Worm (Caenorhabditis elegans) whole organism, L4 larva: ENCODE data around the gene ceh-34.
A peak's percentile ranks its signal among the peaks of the same experiment; 100 is the strongest.

Experiments
- F10B5.3 ChIP-seq: sonication (generic microtip); optimal IDR thresholded peaks from 2 replicates; lab custom pipeline; 2016; ENCODE audit warnings: mild to moderate bottlenecking, missing genetic modification characterization, missing compliant biosample characterization
- F37D6.2 ChIP-seq: sonication (generic microtip); optimal IDR thresholded peaks from 2 replicates; lab custom pipeline; 2016; ENCODE audit warnings: mild to moderate bottlenecking, missing genetic modification characterization, missing compliant biosample characterization
- R02D3.7 ChIP-seq: fragments of 150-350 bp; sonication (generic microtip); optimal IDR thresholded peaks from 3 replicates; lab custom pipeline; 2014; ENCODE audit warnings: missing biosample characterization, missing genetic modification characterization
- T20F7.1 ChIP-seq: fragments of 200-800 bp; sonication (Bioruptor generic); optimal IDR thresholded peaks from 2 replicates; lab custom pipeline; 2018; ENCODE audit warnings: mild to moderate bottlenecking, missing genetic modification characterization, missing compliant biosample characterization
- T26A8.4 ChIP-seq: fragments of 200-800 bp; sonication (Bioruptor generic); IDR thresholded peaks from 2 replicates; pipeline ENCODE4 v1.3.6; 2022; ENCODE audit warnings: missing genetic modification characterization, missing compliant biosample characterization
- Y75B8A.6 ChIP-seq: fragments of 200-800 bp; sonication (Bioruptor generic); IDR thresholded peaks from 2 replicates; pipeline ENCODE4 v1.3.6; 2022; ENCODE audit warnings: missing genetic modification reagents, missing genetic modification characterization, missing compliant biosample characterization
- aha-1 ChIP-seq: fragments of 150-350 bp; peaks from one replicate; lab custom pipeline; 2014; ENCODE audit warnings: missing biosample characterization, missing genetic modification characterization
- arid-1 ChIP-seq: fragments of 200-800 bp; sonication (Bioruptor generic); conservative IDR thresholded peaks from 2 replicates; pipeline ENCODE4 v1.3.6; 2022; ENCODE audit warnings: missing genetic modification reagents, missing genetic modification characterization, missing compliant biosample characterization
- ceh-20 ChIP-seq: fragments of 200-800 bp; sonication (Bioruptor generic); IDR thresholded peaks from 2 replicates; pipeline ENCODE4 v1.3.6; 2022; ENCODE audit warnings: missing genetic modification reagents, missing genetic modification characterization, missing compliant biosample characterization
- ctbp-1 ChIP-seq: fragments of 200-800 bp; sonication (Bioruptor generic); IDR thresholded peaks from 2 replicates; pipeline ENCODE4 v1.3.6; 2022; ENCODE audit warnings: missing genetic modification reagents, missing genetic modification characterization, missing compliant biosample characterization
- daf-16 ChIP-seq, 3 experiments: sonication (generic microtip); optimal IDR thresholded peaks; 2 replicates each; lab custom pipeline; 2016 to 2017; ENCODE audit warnings: missing genetic modification characterization in 3 of 3, missing genetic modification reagents in 3 of 3, mild to moderate bottlenecking in 2 of 3, missing compliant biosample characterization in 2 of 3, missing biosample characterization in 1 of 3, moderate library complexity in 1 of 3
- dpl-1 ChIP-seq: fragments of 150-350 bp; optimal IDR thresholded peaks from 2 replicates; lab custom pipeline; 2014; ENCODE audit warnings: missing biosample characterization, missing genetic modification reagents, missing genetic modification characterization
- dve-1 ChIP-seq: sonication (generic microtip); optimal IDR thresholded peaks from 2 replicates; lab custom pipeline; 2017; ENCODE audit warnings: antibody characterized with exemption, mild to moderate bottlenecking, missing genetic modification characterization, missing compliant biosample characterization; ENCODE audit not compliant: insufficient read depth
- egl-27 ChIP-seq: sonication (generic microtip); optimal IDR thresholded peaks from 3 replicates; lab custom pipeline; 2017; ENCODE audit warnings: missing biosample characterization, missing genetic modification reagents, missing genetic modification characterization
- fkh-10 ChIP-seq: fragments of 150-350 bp; optimal IDR thresholded peaks from 2 replicates; lab custom pipeline; 2014; ENCODE audit warnings: missing biosample characterization, missing genetic modification reagents, missing genetic modification characterization
- hif-1 ChIP-seq, 2 experiments: sonication (generic microtip); optimal IDR thresholded peaks; 2 replicates each; lab custom pipeline; 2016 to 2017; ENCODE audit warnings: missing compliant biosample characterization in 2 of 2, missing genetic modification characterization in 2 of 2, missing genetic modification reagents in 2 of 2, missing genotype in 2 of 2, mild to moderate bottlenecking in 1 of 2
- hlh-11 ChIP-seq: fragments of 200-800 bp; sonication (Bioruptor generic); optimal IDR thresholded peaks from 2 replicates; lab custom pipeline; 2018; ENCODE audit warnings: mild to moderate bottlenecking, missing genetic modification characterization, missing compliant biosample characterization
- hlh-30 ChIP-seq: sonication (generic microtip); optimal IDR thresholded peaks from 2 replicates; lab custom pipeline; 2017; ENCODE audit warnings: antibody characterized with exemption, mild to moderate bottlenecking, missing genetic modification characterization, missing compliant biosample characterization; ENCODE audit not compliant: insufficient read depth
- hmg-1.1 ChIP-seq: fragments of 200-800 bp; sonication (Bioruptor generic); IDR thresholded peaks from 2 replicates; pipeline ENCODE4 v1.3.6; 2022; ENCODE audit warnings: missing genetic modification reagents, missing genetic modification characterization, missing compliant biosample characterization
- lin-1 ChIP-seq: fragments of 200-800 bp; sonication (Bioruptor generic); IDR thresholded peaks from 2 replicates; pipeline ENCODE4 v1.3.6; 2022; ENCODE audit warnings: missing genetic modification reagents, missing genetic modification characterization, missing compliant biosample characterization
- lin-29 ChIP-seq: fragments of 200-800 bp; sonication (Bioruptor generic); IDR thresholded peaks from 2 replicates; pipeline ENCODE4 v1.3.6; 2022; ENCODE audit warnings: missing genetic modification reagents, missing genetic modification characterization, missing compliant biosample characterization
- mxl-3 ChIP-seq: fragments of 200-800 bp; sonication (Bioruptor generic); optimal IDR thresholded peaks from 2 replicates; lab custom pipeline; 2018; ENCODE audit warnings: mild to moderate bottlenecking, missing genetic modification characterization, missing compliant biosample characterization
- nhr-11 ChIP-seq: fragments of 150-350 bp; optimal IDR thresholded peaks from 2 replicates; lab custom pipeline; 2014; ENCODE audit warnings: missing biosample characterization, missing genetic modification characterization
- nhr-111 ChIP-seq: fragments of 200-800 bp; sonication (Bioruptor generic); optimal IDR thresholded peaks from 2 replicates; lab custom pipeline; 2018; ENCODE audit warnings: mild to moderate bottlenecking, missing genetic modification characterization, missing compliant biosample characterization
- nhr-25 ChIP-seq: sonication (generic microtip); optimal IDR thresholded peaks from 2 replicates; lab custom pipeline; 2017; ENCODE audit warnings: missing genetic modification characterization, mild to moderate bottlenecking, missing compliant biosample characterization, antibody characterized with exemption, moderate library complexity, borderline replicate concordance; ENCODE audit not compliant: insufficient read depth
- nhr-6 ChIP-seq: fragments of 150-350 bp; optimal IDR thresholded peaks from 2 replicates; lab custom pipeline; 2014; ENCODE audit warnings: missing biosample characterization, missing genetic modification characterization
- pha-4 ChIP-seq, 2 experiments: fragments of 150-350 bp in 1 of 2; fragments of 200-800 bp in 1 of 2; sonication (Bioruptor generic) in 1 of 2; IDR thresholded peaks in 1 of 2; optimal IDR thresholded peaks in 1 of 2; 2 replicates each; pipeline versions ENCODE4 v1.3.6 to Lab custom; 2014 to 2022; ENCODE audit warnings: missing genetic modification characterization in 2 of 2, missing genetic modification reagents in 2 of 2, missing biosample characterization in 1 of 2, missing compliant biosample characterization in 1 of 2
- pqm-1 ChIP-seq: sonication (generic microtip); optimal IDR thresholded peaks from 2 replicates; lab custom pipeline; 2017; ENCODE audit warnings: missing biosample characterization, missing genetic modification characterization
- sdz-12 ChIP-seq: fragments of 200-800 bp; sonication (Bioruptor generic); optimal IDR thresholded peaks from 2 replicates; lab custom pipeline; 2018; ENCODE audit warnings: mild to moderate bottlenecking, missing genetic modification characterization, missing compliant biosample characterization
- snpc-4 ChIP-seq: fragments of 150-350 bp; optimal IDR thresholded peaks from 2 replicates; lab custom pipeline; 2014; ENCODE audit warnings: missing biosample characterization, missing genetic modification characterization
- tag-97 ChIP-seq: fragments of 200-800 bp; sonication (Bioruptor generic); IDR thresholded peaks from 2 replicates; pipeline ENCODE4 v1.3.6; 2022; ENCODE audit warnings: missing genetic modification characterization, missing compliant biosample characterization
- tra-1 ChIP-seq: fragments of 200-800 bp; sonication (Bioruptor generic); IDR thresholded peaks from 2 replicates; pipeline ENCODE4 v1.3.6; 2022; ENCODE audit warnings: missing genetic modification reagents, missing genetic modification characterization, missing compliant biosample characterization
- unc-130 ChIP-seq: sonication (generic microtip); optimal IDR thresholded peaks from 2 replicates; lab custom pipeline; 2016; ENCODE audit warnings: missing genetic modification reagents, missing genetic modification characterization, missing compliant biosample characterization
- unc-62 ChIP-seq, 3 experiments: fragments of 150-350 bp in 1 of 3; sonication (generic microtip); optimal IDR thresholded peaks in 2 of 3; peaks in 1 of 3; 1 replicate in 1 of 3; 2 replicates in 2 of 3; lab custom pipeline; 2014 to 2017; ENCODE audit warnings: missing biosample characterization in 3 of 3, missing genetic modification characterization in 3 of 3, missing genetic modification reagents in 3 of 3, missing genotype in 1 of 3
- ztf-11 ChIP-seq: fragments of 150-350 bp; optimal IDR thresholded peaks from 2 replicates; lab custom pipeline; 2014; ENCODE audit warnings: missing biosample characterization, missing genetic modification characterization

The ceh-34 gene

ce11 chrV:5301226-5301625 lies 18.2 kb downstream of the ceh-34 start:
- TF ChIP-seq aha-1 (tag; lab: Kevin White, UChicago) (peak; percentile 73), F10B5.3 (tag; lab: Kevin White, UChicago) (no peak), F37D6.2 (tag; lab: Kevin White, UChicago) (no peak), tra-1 (GFP tag; lab: Robert Waterston, UW) (no peak)

- TF ChIP-seq nhr-11 (no peak), lin-1 (no peak), nhr-111 (GFP tag; lab: Kevin White, UChicago) (no peak), unc-62 (GFP tag; optimal IDR thresholded peaks at IDR 0.05 in 1 of 2; lab: Kevin White, UChicago) (peak in 1 of 2 experiments; percentile 98), unc-62 (tag; optimal IDR thresholded peaks at IDR 0.05; lab: Kevin White, UChicago) (no peak), ctbp-1 (GFP tag; lab: Robert Waterston, UW) (no peak), ztf-11 (no peak)
- TF ChIP-seq, all 104 proteins: peak for 1
Measured at ce11 chrV:5297740-5298139, 21.6 kb downstream of the ceh-34 start.

DNA sequence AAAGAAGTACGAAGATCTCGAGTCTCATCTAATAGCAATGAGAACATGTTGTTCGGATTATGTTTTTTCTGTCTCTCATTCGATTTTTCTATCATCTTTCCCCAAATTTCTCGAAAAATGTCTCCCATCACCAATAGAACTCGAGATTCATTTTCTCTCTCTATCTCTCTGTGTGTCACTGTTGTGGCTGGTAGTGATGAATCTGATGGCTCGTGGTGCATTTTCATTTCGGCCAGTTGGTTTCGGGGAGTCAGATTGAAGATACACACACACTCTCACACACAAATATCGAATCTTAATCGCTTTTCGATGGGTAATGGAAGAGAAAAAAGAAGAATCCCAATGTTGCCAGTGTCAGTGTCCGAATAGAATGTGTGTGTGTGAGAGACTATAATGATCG lies 23.4 kb downstream of the ceh-34 start:
- TF ChIP-seq daf-16 (GFP tag; optimal IDR thresholded peaks at IDR 0.05; lab: Kevin White, UChicago): peak in 1 of 2 experiments; percentile 67
- TF ChIP-seq daf-16 (tag; optimal IDR thresholded peaks at IDR 0.05; lab: Kevin White, UChicago): no peak
- TF ChIP-seq nhr-11: peak; percentile 72
- TF ChIP-seq hlh-30 (tag; lab: Kevin White, UChicago): peak; percentile 24
- TF ChIP-seq dve-1 (tag; lab: Kevin White, UChicago): no peak
- TF ChIP-seq unc-130 (GFP tag; lab: Kevin White, UChicago): no peak
- peak; percentile 48 for TF ChIP-seq hlh-11 (tag; lab: Kevin White, UChicago)
- no peak for TF ChIP-seq sdz-12 (GFP tag; lab: Kevin White, UChicago)
- peak in 1 of 2 experiments; percentile 44 for TF ChIP-seq hif-1 (tag; optimal IDR thresholded peaks at IDR 0.05; lab: Kevin White, UChicago)
- TF ChIP-seq aha-1 (tag; lab: Kevin White, UChicago): peak; percentile 79

DNA sequence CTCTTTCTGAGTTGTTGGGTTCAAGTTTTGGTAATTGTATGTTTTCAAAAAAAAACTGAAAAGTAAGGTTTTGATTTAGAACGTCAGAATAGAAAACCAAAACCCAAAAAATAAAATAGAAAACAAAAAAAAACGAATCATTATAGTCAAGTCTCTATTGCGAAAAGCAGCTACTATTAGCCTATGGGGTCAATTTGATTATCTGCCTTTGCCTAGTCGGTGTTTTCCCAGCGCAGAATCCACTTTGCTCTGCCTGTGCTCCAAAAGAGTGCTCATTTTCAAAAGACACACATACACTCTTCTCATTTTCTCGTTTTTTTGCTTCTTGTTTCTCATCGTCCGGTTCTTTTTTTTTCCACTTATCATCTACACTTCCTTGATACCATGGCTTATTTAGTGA lies 30.7 kb downstream of the ceh-34 start:
- TF ChIP-seq R02D3.7 (tag; lab: Kevin White, UChicago) (no peak), mxl-3 (no peak), arid-1 (no peak), egl-27 (no peak), ceh-20 (no peak), fkh-10 (no peak), lin-29 (no peak), dpl-1 (GFP tag; lab: Kevin White, UChicago) (no peak), hmg-1.1 (no peak), tag-97 (no peak), pqm-1 (no peak), snpc-4 (no peak), Y75B8A.6 (GFP tag; lab: Robert Waterston, UW) (no peak), nhr-6 (tag; lab: Kevin White, UChicago) (no peak), pha-4 (GFP tag; IDR thresholded peaks at IDR 0.05; lab: Robert Waterston, UW) (no peak), pha-4 (tag; optimal IDR thresholded peaks at IDR 0.05; lab: Kevin White, UChicago) (no peak), nhr-25 (tag; lab: Kevin White, UChicago) (no peak), hif-1 (tag; optimal IDR thresholded peaks at IDR 0.05; lab: Kevin White, UChicago) (no peak), T20F7.1 (GFP tag; lab: Kevin White, UChicago) (no peak), T26A8.4 (GFP tag; lab: Robert Waterston, UW) (no peak)
